Worm (Caenorhabditis elegans) whole organism, dauer: ENCODE measurements around the gene lmd-3.

Source experiments
- unc-62 ChIP-seq: sonication (generic microtip); optimal IDR thresholded peaks from 2 replicates; lab custom pipeline; 2017; ENCODE audit warnings: missing biosample characterization, missing genetic modification reagents, missing genetic modification characterization

lmd-3 gene

DNA sequence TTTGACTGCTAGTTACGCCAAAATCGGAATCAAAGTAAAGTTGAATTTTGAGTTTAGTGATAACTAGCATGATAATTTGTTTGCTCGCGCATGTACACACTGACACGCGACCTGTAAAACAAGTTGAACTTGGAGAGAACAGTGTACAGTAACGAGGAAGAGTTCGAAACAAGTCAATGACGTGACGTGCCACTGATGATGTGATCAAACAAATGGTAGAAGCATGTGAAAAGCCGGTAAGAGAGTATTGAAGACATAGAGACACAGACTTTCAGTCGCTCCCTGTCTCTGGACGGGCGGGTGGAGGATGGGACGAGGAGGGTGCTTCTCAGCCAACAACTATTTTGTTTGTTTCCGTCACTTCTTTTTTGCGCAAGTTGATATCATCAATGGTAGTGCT lies 41.5 kb downstream of the lmd-3 start:
- TF ChIP-seq unc-62 (GFP tag; lab: Kevin White, UChicago) = no peak

DNA sequence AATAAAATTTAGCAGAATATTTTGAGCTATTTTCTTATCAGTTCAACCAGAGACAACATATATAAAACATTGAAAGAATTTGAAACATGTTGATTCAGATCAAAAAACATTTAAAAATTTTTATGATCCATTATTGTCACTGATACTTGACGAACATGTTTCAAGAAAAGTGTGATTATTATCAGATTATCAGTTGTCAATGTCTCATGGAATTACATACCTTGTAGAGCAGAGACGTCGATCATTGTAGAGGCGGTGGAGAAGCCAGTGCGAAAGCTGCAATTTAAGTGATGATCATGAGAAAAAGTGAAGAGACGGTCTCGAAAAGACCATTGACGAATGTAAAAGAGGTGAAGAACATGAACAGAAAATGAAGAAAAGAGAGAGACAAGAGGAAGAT lies 42.2 kb downstream of the lmd-3 start, which contains the start of gene F52E1.9:
F52E1.9 (minus strand) TSS at position 278 of the 400 bp plus-strand sequence.
- no peak for TF ChIP-seq unc-62 (GFP tag; lab: Kevin White, UChicago)

DNA sequence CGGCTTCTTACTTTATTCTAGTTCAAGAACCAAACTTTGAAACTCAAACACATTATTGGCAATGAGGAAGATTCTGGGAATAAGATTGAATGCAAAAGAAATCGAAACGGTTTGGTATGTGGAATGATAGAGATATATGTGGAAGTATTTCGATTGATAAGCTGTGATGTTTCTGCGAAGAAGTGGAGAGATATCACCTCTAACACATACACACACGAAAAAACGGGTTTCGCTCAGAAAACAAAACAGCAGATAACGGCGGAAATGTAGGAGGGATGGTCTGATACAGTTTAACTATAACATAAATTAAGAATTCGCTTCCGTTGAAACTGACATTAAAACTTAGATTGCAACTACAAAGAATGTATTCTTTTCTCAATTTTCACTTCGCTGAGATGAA lies 43.3 kb downstream of the lmd-3 start:
- no peak for TF ChIP-seq unc-62 (GFP tag; lab: Kevin White, UChicago)

DNA sequence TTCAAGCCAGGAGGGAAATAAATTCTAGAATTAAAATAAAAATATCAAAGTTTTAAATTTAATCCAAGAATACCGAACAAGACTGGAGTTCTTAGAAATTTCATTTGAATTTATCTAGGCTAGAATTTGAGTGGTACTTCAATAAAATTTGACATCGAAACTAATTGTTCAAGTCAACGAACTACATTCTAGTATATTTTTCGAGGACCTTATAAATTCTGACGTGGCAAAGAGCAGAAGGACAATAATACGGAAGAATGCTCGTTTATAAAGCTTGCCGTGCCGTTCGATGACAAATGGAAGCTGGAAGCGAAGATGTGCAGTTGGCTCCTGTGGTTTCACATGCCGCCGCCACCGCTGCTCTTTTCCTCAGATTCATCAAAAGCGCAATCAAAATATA lies 43.8 kb downstream of the lmd-3 start:
- TF ChIP-seq unc-62 (GFP tag; lab: Kevin White, UChicago) = no peak

DNA sequence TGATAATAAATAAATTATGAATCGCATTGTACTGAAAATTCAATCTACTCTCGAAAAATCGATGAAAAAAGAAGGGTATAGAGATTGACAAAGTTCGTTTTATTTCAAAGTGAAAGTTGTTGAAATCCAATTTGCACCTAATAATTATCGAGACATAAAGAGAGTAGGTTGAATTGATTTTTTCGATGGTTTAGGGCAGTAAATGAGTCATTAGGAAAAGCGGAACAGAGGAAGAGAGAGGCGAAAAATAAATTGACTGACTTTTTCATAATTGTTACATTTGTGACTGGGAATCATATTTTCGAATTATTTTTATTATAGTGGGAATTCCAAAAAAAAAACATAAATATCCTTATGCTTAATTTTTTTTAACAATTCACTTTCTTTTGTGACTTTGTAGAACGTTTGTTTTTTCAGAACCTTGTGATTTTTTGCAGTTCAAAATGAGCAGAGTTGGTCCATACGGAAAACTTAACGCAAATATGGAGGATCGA lies 50.2 kb downstream of the lmd-3 start, which contains the start of the genes pho-6 and F52E1.3:
pho-6 (minus strand) TSS at position 101 of the 494 bp plus-strand sequence.
F52E1.3 (plus strand) TSS at position 444 of the 494 bp plus-strand sequence.
- TF ChIP-seq unc-62 (GFP tag; lab: Kevin White, UChicago) = no peak

DNA sequence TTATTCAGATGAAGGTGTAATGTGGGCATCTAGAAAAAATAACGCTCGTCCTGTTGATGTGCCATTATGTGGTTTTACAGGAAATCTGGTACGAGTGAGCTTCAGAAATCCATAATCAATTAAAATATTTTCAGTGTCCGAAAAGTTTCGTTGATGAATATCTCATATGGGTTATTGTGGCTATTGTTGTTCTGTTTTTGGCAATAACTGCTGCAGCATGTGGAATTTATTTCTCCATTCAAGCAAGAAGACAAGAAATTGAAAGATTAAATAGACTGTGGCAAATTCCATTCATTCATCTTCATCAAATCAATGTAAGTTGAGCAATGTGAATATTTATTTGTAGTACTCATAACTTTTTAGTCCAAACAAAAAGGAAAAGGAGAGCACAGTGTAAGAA lies 55.3 kb downstream of the lmd-3 start:
- no peak for TF ChIP-seq unc-62 (GFP tag; lab: Kevin White, UChicago)

DNA sequence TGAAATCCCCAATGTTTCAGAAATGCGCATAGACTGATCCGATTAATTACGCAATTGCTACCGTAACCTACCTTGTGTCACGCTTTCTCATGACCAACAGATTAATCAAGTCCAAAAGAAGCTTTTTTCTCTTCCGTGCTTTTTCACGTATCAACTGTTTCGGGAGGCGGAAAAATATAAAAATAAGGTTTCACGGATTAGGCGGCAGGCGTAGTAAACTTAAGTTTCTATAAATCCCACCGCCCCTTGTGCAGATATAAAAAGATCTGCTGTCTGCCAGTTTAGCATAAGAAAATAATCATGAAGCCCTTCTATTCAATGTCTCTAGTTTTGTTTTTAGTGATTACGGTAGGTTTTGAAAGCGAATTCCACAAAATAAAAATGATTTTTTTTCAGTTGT lies 57.5 kb downstream of the lmd-3 start, which contains the start of gene gcy-7:
gcy-7 (plus strand) TSS at position 301 of the 400 bp plus-strand sequence.
- no peak for TF ChIP-seq unc-62 (GFP tag; lab: Kevin White, UChicago)

DNA sequence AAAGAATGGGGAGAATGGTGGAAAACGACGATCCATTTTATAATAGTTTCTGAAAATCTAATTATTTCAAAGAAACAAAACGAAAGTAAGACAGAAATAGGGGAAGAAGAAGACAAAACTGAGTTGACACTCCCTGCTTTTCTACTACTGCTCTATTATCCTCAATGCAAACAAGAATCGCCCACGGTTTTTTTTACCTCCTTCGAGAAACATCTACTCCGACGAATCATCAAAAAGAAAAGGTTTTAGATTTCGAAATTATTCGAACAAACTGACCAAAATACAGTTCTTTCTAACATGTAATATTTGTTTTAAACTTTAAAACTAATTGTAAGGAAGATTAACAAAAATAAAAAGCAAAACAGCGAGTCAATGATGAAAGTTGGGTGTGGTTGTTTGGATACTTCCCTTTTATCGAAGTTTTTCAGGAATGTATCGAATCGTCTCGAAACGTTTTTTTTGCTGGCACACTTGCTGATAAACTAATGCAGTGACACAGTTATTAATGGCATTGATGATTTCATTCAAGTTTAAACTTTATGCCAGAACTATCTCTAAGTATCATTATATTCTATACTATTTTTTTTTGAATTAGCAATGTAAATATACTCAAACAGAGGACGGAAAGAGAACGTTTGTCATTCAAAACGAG lies 58.6 kb downstream of the lmd-3 start, which contains the start of gene hsp-17:
hsp-17 (minus strand) TSS at position 51 of the 652 bp plus-strand sequence.
- TF ChIP-seq unc-62 (GFP tag; lab: Kevin White, UChicago) = no peak

DNA sequence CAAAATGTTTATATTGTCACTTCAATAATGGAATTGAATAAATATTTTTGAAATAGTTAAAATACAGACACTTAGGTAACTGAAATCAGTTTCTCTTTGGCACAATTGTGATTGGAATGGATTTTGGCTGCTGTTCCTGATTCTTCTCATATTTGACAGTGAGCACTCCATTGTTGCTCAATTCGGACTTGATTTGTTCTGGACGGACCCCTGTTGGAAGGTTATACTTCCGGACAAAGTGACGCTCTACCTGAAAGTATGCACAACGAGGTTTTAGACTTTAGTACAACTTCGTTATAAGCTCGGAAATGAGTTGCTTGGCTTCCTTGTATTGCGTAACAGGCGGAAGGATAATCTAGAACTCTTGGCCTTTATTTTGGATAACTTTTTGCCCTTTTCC lies 59.8 kb downstream of the lmd-3 start:
- TF ChIP-seq unc-62 (GFP tag; lab: Kevin White, UChicago) = no peak

DNA sequence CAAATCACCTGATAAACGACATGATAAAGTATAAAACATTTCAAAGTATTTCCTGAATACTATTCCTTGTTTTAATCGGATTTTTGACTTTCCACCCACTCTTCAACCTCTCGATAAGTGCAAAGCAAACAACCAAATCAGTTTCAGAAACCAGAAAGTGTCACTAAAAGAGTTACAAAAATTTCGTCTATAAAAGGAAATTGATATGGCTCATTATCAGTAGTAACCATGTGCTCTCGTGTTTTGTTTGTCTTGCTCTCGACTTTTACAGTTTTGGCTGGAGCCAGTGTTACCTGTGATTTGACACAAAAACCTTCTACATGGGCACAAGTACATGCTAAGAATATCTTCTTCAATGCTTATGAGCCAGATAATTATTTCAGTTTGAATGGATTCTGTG lies 60.9 kb downstream of the lmd-3 start, which contains the start of gene F52E1.14:
F52E1.14 (plus strand) TSS at position 207 of the 400 bp plus-strand sequence.
- TF ChIP-seq unc-62 (GFP tag; lab: Kevin White, UChicago) = no peak

DNA sequence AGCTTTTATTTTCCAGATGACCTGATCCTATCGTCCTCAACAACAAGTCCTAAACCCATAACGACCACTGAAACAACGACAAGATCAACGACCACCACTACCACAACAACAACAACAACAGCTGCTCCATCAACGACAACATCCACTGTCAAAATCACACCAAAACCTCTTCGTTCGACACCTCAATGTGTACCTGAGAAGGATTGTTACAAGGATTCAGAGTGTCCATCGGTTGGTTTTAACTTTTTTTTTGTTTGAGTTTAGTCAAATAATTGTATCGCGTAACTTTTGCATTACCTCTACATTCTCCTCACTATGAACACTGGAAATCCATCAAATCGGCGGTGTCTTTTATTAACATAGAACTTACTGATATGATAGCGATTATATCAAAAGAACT lies 64.5 kb downstream of the lmd-3 start:
- TF ChIP-seq unc-62 (GFP tag; lab: Kevin White, UChicago) = no peak

DNA sequence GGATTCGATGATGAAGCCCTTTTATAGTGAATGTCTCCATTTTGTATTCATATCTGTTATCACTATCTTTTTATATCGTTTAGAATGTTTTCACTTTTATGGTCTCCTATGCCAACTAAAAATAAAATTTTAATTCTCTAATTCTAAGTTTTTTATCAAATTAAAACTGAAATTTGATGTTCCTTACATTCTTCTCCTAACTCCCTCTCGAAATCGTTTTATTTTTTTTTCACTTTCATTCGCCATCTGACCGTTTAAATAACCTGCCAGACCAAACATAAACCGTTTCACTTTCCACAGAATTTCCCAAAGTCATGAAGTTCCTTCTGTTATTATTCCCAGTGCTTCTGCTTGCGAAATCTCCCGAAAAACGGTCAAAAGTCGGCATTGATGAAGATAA lies 65.4 kb downstream of the lmd-3 start, which contains the start of gene F52E1.5:
F52E1.5 (plus strand) TSS at position 301 of the 400 bp plus-strand sequence.
- no peak for TF ChIP-seq unc-62 (GFP tag; lab: Kevin White, UChicago)

DNA sequence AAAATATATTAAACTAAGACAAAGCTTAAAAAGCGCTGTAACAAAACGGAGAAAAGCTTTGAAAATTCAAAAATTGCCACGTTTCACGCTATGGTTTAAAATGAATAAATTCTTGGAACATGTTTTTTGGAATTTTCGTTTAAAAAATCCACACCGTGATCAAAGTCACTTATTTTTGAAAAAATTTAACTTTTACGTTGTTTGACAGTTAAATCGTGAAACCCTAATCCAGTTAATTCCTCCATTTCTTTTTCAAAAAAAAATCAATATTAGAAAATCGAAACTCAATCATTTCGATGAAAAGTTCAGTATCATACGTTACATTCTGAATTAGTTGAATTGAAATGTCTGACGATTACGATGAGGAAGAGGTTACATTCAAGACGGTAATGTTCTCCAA lies 68.8 kb downstream of the lmd-3 start, which contains the start of gene F38E1.3:
F38E1.3 (plus strand) TSS at position 301 of the 400 bp plus-strand sequence.
- no peak for TF ChIP-seq unc-62 (GFP tag; lab: Kevin White, UChicago)

DNA sequence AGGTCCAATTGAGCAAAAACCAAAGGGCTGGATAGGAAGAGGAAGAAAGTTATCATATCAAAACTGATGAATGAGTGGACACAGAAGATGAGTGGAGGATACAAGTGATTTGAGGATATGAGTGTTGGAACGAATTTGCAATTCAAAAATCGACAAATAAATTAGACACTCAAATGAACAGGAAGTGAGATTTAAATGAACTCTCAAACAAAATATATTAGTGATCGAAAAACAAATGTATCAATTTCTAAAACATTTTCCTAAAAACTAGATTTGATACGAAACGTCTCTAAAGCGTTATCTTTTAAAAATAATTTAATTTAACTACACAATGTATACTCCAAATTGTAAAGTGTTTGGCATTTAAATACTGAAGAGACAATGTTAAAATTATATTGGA lies 69.2 kb downstream of the lmd-3 start, which contains the start of gene F38E1.10:
F38E1.10 (minus strand) TSS at position 101 of the 400 bp plus-strand sequence.
- no peak for TF ChIP-seq unc-62 (GFP tag; lab: Kevin White, UChicago)

DNA sequence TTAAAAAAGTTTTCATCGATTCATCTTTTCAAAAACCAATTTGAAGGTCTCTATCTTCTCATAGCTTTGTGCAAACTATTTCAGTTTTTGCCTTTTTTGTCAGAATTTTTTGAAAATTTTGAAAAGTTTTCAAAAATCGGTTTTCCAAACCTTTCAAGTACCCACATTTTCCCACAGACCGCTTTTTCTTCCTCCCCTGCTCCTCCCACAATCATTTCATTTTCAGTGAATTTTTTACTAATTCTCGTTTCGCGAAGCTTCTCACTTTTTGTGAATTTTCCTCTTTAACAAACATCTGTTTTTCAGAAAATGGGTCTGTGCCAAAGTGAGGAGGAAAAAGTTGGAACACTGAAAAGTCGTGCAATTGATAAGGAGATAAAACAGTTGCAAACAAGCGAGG lies 73.9 kb downstream of the lmd-3 start, which contains the start of gene gpa-2:
gpa-2 (plus strand) TSS at position 301 of the 400 bp plus-strand sequence.
- no peak for TF ChIP-seq unc-62 (GFP tag; lab: Kevin White, UChicago)
